Fruit fly (Drosophila melanogaster) S2 (cell line): Measurements from ENCODE around the gene beta-Man.

Experiments used
- CG8478 ChIP-seq: fragments of >200 bp; optimal IDR thresholded peaks from 2 replicates; lab custom pipeline; 2018
- CTCF ChIP-seq, 2 experiments: fragments of >200 bp; optimal IDR thresholded peaks; 2 replicates each; lab custom pipeline; 2018

dm6 chr3R:4186820-4187540 lies 10.0 kb upstream of the beta-Man start:
- TF ChIP-seq CTCF (optimal IDR thresholded peaks at IDR 0.05; lab: Kevin White, UChicago): no peak
- TF ChIP-seq CG8478 (lab: Kevin White, UChicago): no peak
